Worm (Caenorhabditis elegans) whole organism, mixed stage, embryonic: ENCODE data around the gene srx-115.
"Not testable (repeated sequence)": the region's sequence is repeated elsewhere in the genome, so short reads cannot be mapped to it uniquely, and the experiment has no call there.

Experiments
- M03D4.4 ChIP-seq: sonication (generic microtip); optimal IDR thresholded peaks from 2 replicates; lab custom pipeline; 2017; ENCODE audit warnings: mild to moderate bottlenecking, missing genetic modification characterization, missing compliant biosample characterization
- bed-3 ChIP-seq: fragments of 200-800 bp; sonication (Bioruptor generic); optimal IDR thresholded peaks from 3 replicates; lab custom pipeline; 2018; ENCODE audit warnings: mild to moderate bottlenecking, missing genetic modification characterization, moderate library complexity, missing compliant biosample characterization
- blmp-1 ChIP-seq: fragments of 150-350 bp; optimal IDR thresholded peaks from 2 replicates; lab custom pipeline; 2014; ENCODE audit warnings: missing biosample characterization, missing genetic modification characterization
- ceh-39 ChIP-seq: fragments of 150-350 bp; optimal IDR thresholded peaks from 2 replicates; lab custom pipeline; 2014; ENCODE audit warnings: missing biosample characterization, missing genetic modification characterization
- ceh-43 ChIP-seq: fragments of 200-800 bp; sonication (Bioruptor generic); optimal IDR thresholded peaks from 2 replicates; lab custom pipeline; 2018; ENCODE audit warnings: mild to moderate bottlenecking, missing genetic modification characterization, moderate library complexity, missing compliant biosample characterization
- ces-1 ChIP-seq: fragments of 150-350 bp; optimal IDR thresholded peaks from 2 replicates; lab custom pipeline; 2014; ENCODE audit warnings: missing biosample characterization, missing genetic modification reagents, missing genetic modification characterization
- cnd-1 ChIP-seq: fragments of 200-800 bp; sonication (Bioruptor generic); optimal IDR thresholded peaks from 2 replicates; lab custom pipeline; 2018; ENCODE audit warnings: mild to moderate bottlenecking, missing genetic modification characterization, missing compliant biosample characterization
- drap-1 ChIP-seq: fragments of 200-800 bp; sonication (Bioruptor generic); optimal IDR thresholded peaks from 3 replicates; lab custom pipeline; 2018; ENCODE audit warnings: mild to moderate bottlenecking, missing genetic modification characterization, missing compliant biosample characterization
- elt-3 ChIP-seq: fragments of 150-350 bp; optimal IDR thresholded peaks from 2 replicates; lab custom pipeline; 2014; ENCODE audit warnings: missing biosample characterization, missing genetic modification characterization
- flh-1 ChIP-seq: fragments of 200-800 bp; sonication (Bioruptor generic); optimal IDR thresholded peaks from 2 replicates; lab custom pipeline; 2018; ENCODE audit warnings: mild to moderate bottlenecking, missing genetic modification characterization, moderate library complexity, missing compliant biosample characterization
- ham-2 ChIP-seq: fragments of 200-800 bp; sonication (Bioruptor generic); optimal IDR thresholded peaks from 2 replicates; lab custom pipeline; 2018; ENCODE audit warnings: mild to moderate bottlenecking, missing genetic modification characterization, missing compliant biosample characterization
- hlh-1 ChIP-seq: fragments of 150-350 bp; optimal IDR thresholded peaks from 2 replicates; lab custom pipeline; 2014; ENCODE audit warnings: missing biosample characterization, missing genetic modification reagents, missing genetic modification characterization
- lin-13 ChIP-seq: fragments of 150-350 bp; optimal IDR thresholded peaks from 2 replicates; lab custom pipeline; 2014; ENCODE audit warnings: missing biosample characterization, missing genetic modification characterization
- lin-32 ChIP-seq: fragments of 200-800 bp; sonication (Bioruptor generic); optimal IDR thresholded peaks from 2 replicates; lab custom pipeline; 2018; ENCODE audit warnings: mild to moderate bottlenecking, missing genetic modification characterization, missing compliant biosample characterization
- lsy-2 ChIP-seq: fragments of 150-350 bp; optimal IDR thresholded peaks from 2 replicates; lab custom pipeline; 2014; ENCODE audit warnings: missing biosample characterization, missing genetic modification characterization
- mab-5 ChIP-seq: fragments of 150-350 bp; optimal IDR thresholded peaks from 2 replicates; lab custom pipeline; 2014; ENCODE audit warnings: missing biosample characterization, missing genetic modification characterization
- mls-2 ChIP-seq: sonication (generic microtip); optimal IDR thresholded peaks from 2 replicates; lab custom pipeline; 2016; ENCODE audit warnings: mild to moderate bottlenecking, missing genetic modification characterization, moderate library complexity, missing compliant biosample characterization
- nhr-2 ChIP-seq: fragments of 150-350 bp; optimal IDR thresholded peaks from 2 replicates; lab custom pipeline; 2014; ENCODE audit warnings: missing biosample characterization, missing genetic modification characterization
- nhr-237 ChIP-seq: fragments of 150-350 bp; optimal IDR thresholded peaks from 2 replicates; lab custom pipeline; 2014; ENCODE audit warnings: missing biosample characterization, missing genetic modification characterization
- nhr-28 ChIP-seq: fragments of 150-350 bp; optimal IDR thresholded peaks from 2 replicates; lab custom pipeline; 2014; ENCODE audit warnings: missing biosample characterization, missing genetic modification characterization
- pha-4 ChIP-seq: fragments of 150-350 bp; optimal IDR thresholded peaks from 2 replicates; lab custom pipeline; 2018; ENCODE audit warnings: missing biosample characterization, missing genetic modification reagents, missing genetic modification characterization
- snpc-4 ChIP-seq: fragments of 150-350 bp; optimal IDR thresholded peaks from 2 replicates; lab custom pipeline; 2014; ENCODE audit warnings: missing biosample characterization, missing genetic modification characterization
- sptf-1 ChIP-seq: sonication (generic microtip); optimal IDR thresholded peaks from 2 replicates; lab custom pipeline; 2017; ENCODE audit warnings: mild to moderate bottlenecking, missing genetic modification characterization, moderate library complexity, missing compliant biosample characterization
- tbx-8 ChIP-seq: fragments of 200-800 bp; sonication (Bioruptor generic); optimal IDR thresholded peaks from 2 replicates; lab custom pipeline; 2018; ENCODE audit warnings: mild to moderate bottlenecking, missing genetic modification characterization, moderate library complexity, missing compliant biosample characterization
- unc-120 ChIP-seq: sonication (generic microtip); optimal IDR thresholded peaks from 2 replicates; lab custom pipeline; 2017; ENCODE audit warnings: missing genetic modification characterization, missing compliant biosample characterization; ENCODE audit not compliant: poor library complexity, severe bottlenecking
- unc-62 ChIP-seq: fragments of 150-350 bp; optimal IDR thresholded peaks from 2 replicates; lab custom pipeline; 2014; ENCODE audit warnings: missing biosample characterization, missing genetic modification reagents, missing genetic modification characterization
- zip-8 ChIP-seq: fragments of 150-350 bp; optimal IDR thresholded peaks from 2 replicates; lab custom pipeline; 2014; ENCODE audit warnings: missing biosample characterization, missing genetic modification characterization
- ztf-11 ChIP-seq: fragments of 150-350 bp; optimal IDR thresholded peaks from 2 replicates; lab custom pipeline; 2014; ENCODE audit warnings: missing biosample characterization, missing genetic modification characterization

srx-115 gene

DNA sequence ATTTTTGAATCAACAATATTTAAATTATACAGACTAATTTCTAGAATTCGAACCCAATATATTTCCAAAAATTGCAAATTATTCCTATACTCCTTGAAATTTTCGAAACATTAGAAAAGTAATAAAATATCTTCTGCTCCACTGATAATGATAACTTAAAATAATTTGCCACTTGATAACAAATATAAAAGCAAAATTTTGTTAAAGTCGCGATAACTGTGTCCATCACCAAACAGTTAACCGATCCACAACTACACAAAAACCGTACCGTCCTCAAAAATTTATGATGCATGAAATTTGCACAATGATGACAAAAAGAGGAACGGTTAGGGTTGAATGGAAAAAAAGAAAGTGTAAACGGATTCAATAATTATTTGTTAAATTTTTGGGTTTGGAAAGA is 26.8 kb downstream of the srx-115 start:
- TF ChIP-seq nhr-237 (tag; lab: Kevin White, UChicago) (no peak), nhr-28 (no peak), ztf-11 (tag; lab: Kevin White, UChicago) (no peak), lsy-2 (tag; lab: Kevin White, UChicago) (no peak), lin-32 (GFP tag; lab: Kevin White, UChicago) (no peak), hlh-1 (no peak), tbx-8 (GFP tag; lab: Kevin White, UChicago) (no peak), nhr-2 (tag; lab: Kevin White, UChicago) (no peak), ceh-43 (GFP tag; lab: Kevin White, UChicago) (no peak), mls-2 (tag; lab: Kevin White, UChicago) (no peak), elt-3 (no peak)
- TF ChIP-seq, all 35 proteins: peak for 0

ce11 chrV:8799293-8799812 is 27.7 kb downstream of the srx-115 start:
- TF ChIP-seq zip-8 (no peak), mab-5 (tag; lab: Kevin White, UChicago) (no peak)

DNA sequence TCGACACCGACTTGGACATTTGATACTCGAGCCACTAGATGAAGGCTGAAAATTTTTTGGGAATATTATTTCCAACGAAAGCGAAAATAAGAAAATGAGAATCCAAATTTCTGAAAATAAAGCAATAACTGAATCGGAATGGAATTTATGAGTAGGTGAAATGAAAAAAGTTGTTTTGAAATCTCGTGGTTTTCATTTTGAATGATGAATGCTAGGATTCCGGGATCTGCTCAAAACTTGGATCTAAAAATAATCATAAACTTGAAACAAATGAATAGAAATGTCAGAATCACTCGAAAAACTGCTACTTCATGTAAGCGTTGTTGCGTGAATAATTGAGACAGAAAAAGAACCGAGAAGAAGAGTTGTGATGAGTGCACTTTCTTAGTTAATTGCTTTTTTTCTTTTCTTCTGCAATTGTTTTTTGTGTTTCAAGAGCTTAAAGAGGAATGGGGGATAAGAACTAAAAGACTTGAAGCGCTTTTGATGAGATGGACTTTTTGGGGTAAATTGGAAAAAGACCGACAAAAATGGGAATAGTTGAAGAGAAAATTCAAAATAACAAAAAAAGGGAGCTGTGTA is 29.4 kb downstream of the srx-115 start, which contains the start of gene magu-2:
Gene magu-2, minus strand, starts transcription at position 51 of the 582 bp plus-strand sequence.
- no peak for TF ChIP-seq mab-5 (tag; lab: Kevin White, UChicago)
- TF ChIP-seq nhr-237 (tag; lab: Kevin White, UChicago): no peak
- no peak for TF ChIP-seq M03D4.4 (tag; lab: Kevin White, UChicago)
- no peak for TF ChIP-seq flh-1 (GFP tag; lab: Kevin White, UChicago)
- TF ChIP-seq elt-3: no peak
- TF ChIP-seq ham-2 (GFP tag; lab: Kevin White, UChicago): no peak
- TF ChIP-seq nhr-2 (tag; lab: Kevin White, UChicago): no peak
- no peak for TF ChIP-seq ces-1
- no peak for TF ChIP-seq ztf-11 (tag; lab: Kevin White, UChicago)

DNA sequence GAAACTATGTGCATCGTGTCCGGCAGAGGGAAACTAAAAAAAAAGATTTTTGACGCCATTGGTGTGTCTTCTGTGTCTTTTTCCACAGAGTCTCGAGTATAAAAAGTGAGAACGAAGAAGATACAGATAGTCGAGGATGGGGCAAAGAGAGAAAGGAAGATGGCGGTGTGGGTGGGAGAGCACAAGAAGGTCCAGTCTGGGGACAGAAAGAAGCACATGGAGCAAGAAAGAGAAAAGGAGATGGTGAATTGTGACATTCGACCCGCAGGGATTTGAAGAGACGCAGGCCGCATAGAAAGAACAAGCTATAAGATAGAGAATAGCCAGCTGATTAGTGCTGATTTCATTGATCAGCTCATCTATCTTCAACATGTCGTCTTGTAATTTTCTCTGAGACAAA is 30.6 kb downstream of the srx-115 start:
- TF ChIP-seq lin-13 (tag; lab: Kevin White, UChicago) (no peak), ces-1 (no peak), snpc-4 (tag; lab: Kevin White, UChicago) (no peak), cnd-1 (tag; lab: Kevin White, UChicago) (no peak), elt-3 (no peak), flh-1 (GFP tag; lab: Kevin White, UChicago) (no peak), nhr-2 (tag; lab: Kevin White, UChicago) (no peak), unc-62 (GFP tag; lab: Kevin White, UChicago) (peak; percentile 27), drap-1 (no peak), ceh-39 (tag; lab: Kevin White, UChicago) (no peak), nhr-28 (no peak), blmp-1 (tag; lab: Kevin White, UChicago) (no peak), hlh-1 (peak; percentile 30), unc-120 (tag; lab: Kevin White, UChicago) (peak; percentile 67), sptf-1 (tag; lab: Kevin White, UChicago) (no peak), pha-4 (no peak)

- no peak for TF ChIP-seq sptf-1 (tag; lab: Kevin White, UChicago)
- TF ChIP-seq cnd-1 (tag; lab: Kevin White, UChicago): no peak
- no peak for TF ChIP-seq bed-3 (GFP tag; lab: Kevin White, UChicago)
- peak; percentile 95 for TF ChIP-seq ces-1
Observed at ce11 chrV:8805047-8805446, 33.3 kb downstream of the srx-115 start.

DNA sequence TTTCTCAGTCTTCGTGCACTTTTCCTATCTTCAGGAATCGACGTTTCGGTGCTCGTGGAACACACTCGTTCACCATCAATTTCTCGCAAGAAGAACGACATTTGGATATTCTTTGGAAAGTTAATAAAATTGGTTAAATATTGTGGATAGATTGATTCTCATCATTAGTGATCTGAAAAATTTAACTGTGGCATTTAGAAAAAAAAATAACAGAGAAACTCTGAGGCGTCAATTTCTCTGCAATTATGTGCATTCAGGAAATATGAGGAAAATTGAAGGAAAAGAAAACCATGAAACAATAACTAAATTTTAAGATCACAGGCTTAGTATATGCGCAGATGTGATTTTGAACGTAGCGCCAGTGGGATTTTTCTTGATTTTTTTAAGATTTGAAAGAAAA is 48.2 kb downstream of the srx-115 start, which contains the start of gene rpm-1:
Gene rpm-1, minus strand, starts transcription at position 101 of the 400 bp plus-strand sequence.
- not testable (repeated sequence) for TF ChIP-seq M03D4.4 (tag; lab: Kevin White, UChicago); ces-1; nhr-2 (tag; lab: Kevin White, UChicago)
